Worm (Caenorhabditis elegans) whole organism, young adult: ENCODE results near the gene ZK353.9.

Experiments
- B0035.1 ChIP-seq: sonication (generic microtip); optimal IDR thresholded peaks from 2 replicates; lab custom pipeline; 2016; ENCODE audit warnings: missing genetic modification characterization, mild to moderate bottlenecking, missing compliant biosample characterization, missing genotype, missing genetic modification reagents
- B0336.3 ChIP-seq: fragments of 200-800 bp; sonication (Bioruptor generic); IDR thresholded peaks from 2 replicates; pipeline ENCODE4 v1.3.6; 2022; ENCODE audit warnings: missing genetic modification characterization, missing compliant biosample characterization
- C06A6.2 ChIP-seq: fragments of 200-800 bp; sonication (Bioruptor generic); conservative IDR thresholded peaks from 2 replicates; pipeline ENCODE4 v1.3.6; 2022; ENCODE audit warnings: missing genetic modification characterization, missing compliant biosample characterization
- C17E4.6 ChIP-seq: fragments of 200-800 bp; sonication (Bioruptor generic); IDR thresholded peaks from 2 replicates; pipeline ENCODE4 v1.3.6; 2022; ENCODE audit warnings: missing genetic modification reagents, missing genetic modification characterization, missing compliant biosample characterization
- F10E7.11 ChIP-seq: sonication (generic microtip); optimal IDR thresholded peaks from 2 replicates; lab custom pipeline; 2017; ENCODE audit warnings: mild to moderate bottlenecking, missing genetic modification characterization, moderate library complexity, missing compliant biosample characterization
- F22D6.2 ChIP-seq: sonication (generic microtip); optimal IDR thresholded peaks from 2 replicates; lab custom pipeline; 2016; ENCODE audit warnings: mild to moderate bottlenecking, missing genetic modification characterization, missing compliant biosample characterization
- F49E8.2 ChIP-seq: sonication (generic microtip); optimal IDR thresholded peaks from 3 replicates; lab custom pipeline; 2017; ENCODE audit warnings: missing genetic modification characterization, mild to moderate bottlenecking, missing compliant biosample characterization, antibody characterized with exemption, moderate library complexity; ENCODE audit not compliant: insufficient read depth
- F52B5.7 ChIP-seq: sonication (generic microtip); optimal IDR thresholded peaks from 2 replicates; lab custom pipeline; 2016; ENCODE audit warnings: mild to moderate bottlenecking, missing genetic modification characterization, missing compliant biosample characterization
- F55B11.4 ChIP-seq: sonication (generic microtip); optimal IDR thresholded peaks from 2 replicates; lab custom pipeline; 2016; ENCODE audit warnings: missing compliant biosample characterization, missing genetic modification characterization, borderline replicate concordance; ENCODE audit not compliant: insufficient read depth
- F57C9.4 ChIP-seq: sonication (generic microtip); optimal IDR thresholded peaks from 2 replicates; lab custom pipeline; 2017; ENCODE audit warnings: mild to moderate bottlenecking, missing genetic modification characterization, missing compliant biosample characterization
- T07F8.4 ChIP-seq: sonication (generic microtip); optimal IDR thresholded peaks from 2 replicates; lab custom pipeline; 2016; ENCODE audit warnings: mild to moderate bottlenecking, missing genetic modification characterization, moderate library complexity, missing compliant biosample characterization
- Y53G8AR.9 ChIP-seq: fragments of 200-800 bp; sonication (Bioruptor generic); conservative IDR thresholded peaks from 2 replicates; pipeline ENCODE4 v1.3.6; 2022; ENCODE audit warnings: missing genetic modification reagents, missing genetic modification characterization, missing compliant biosample characterization
- ZK185.1 ChIP-seq: sonication (generic microtip); optimal IDR thresholded peaks from 2 replicates; lab custom pipeline; 2016; ENCODE audit warnings: mild to moderate bottlenecking, missing genetic modification characterization, missing compliant biosample characterization; ENCODE audit not compliant: poor library complexity, severe bottlenecking
- ama-1 ChIP-seq, 3 experiments: fragments of 150-350 bp in 1 of 3; sonication (generic microtip) in 2 of 3; optimal IDR thresholded peaks; 2 replicates each; lab custom pipeline; 2014 to 2018; ENCODE audit warnings: missing biosample characterization in 2 of 3, missing genetic modification characterization in 2 of 3, missing genetic modification reagents in 2 of 3
- athp-1 ChIP-seq: sonication (generic microtip); optimal IDR thresholded peaks from 2 replicates; lab custom pipeline; 2017; ENCODE audit warnings: mild to moderate bottlenecking, missing genetic modification characterization, missing compliant biosample characterization
- attf-3 ChIP-seq: fragments of 200-800 bp; sonication (Bioruptor generic); conservative IDR thresholded peaks from 2 replicates; pipeline ENCODE4 v1.3.6; 2022; ENCODE audit warnings: missing genetic modification reagents, missing genetic modification characterization, missing compliant biosample characterization
- attf-6 ChIP-seq: fragments of 200-800 bp; sonication (Bioruptor generic); IDR thresholded peaks from 2 replicates; pipeline ENCODE4 v1.3.6; 2022; ENCODE audit warnings: missing genetic modification reagents, missing genetic modification characterization, missing compliant biosample characterization
- cebp-2 ChIP-seq: fragments of 200-800 bp; sonication (Bioruptor generic); IDR thresholded peaks from 2 replicates; pipeline ENCODE4 v1.3.6; 2022; ENCODE audit warnings: missing genetic modification characterization, missing compliant biosample characterization
- ceh-40 ChIP-seq: fragments of 200-800 bp; sonication (Bioruptor generic); IDR thresholded peaks from 2 replicates; pipeline ENCODE4 v1.3.6; 2022; ENCODE audit warnings: missing genetic modification characterization, missing compliant biosample characterization
- dpff-1 ChIP-seq: sonication (generic microtip); optimal IDR thresholded peaks from 2 replicates; lab custom pipeline; 2017; ENCODE audit warnings: mild to moderate bottlenecking, missing genetic modification characterization, missing compliant biosample characterization
- egl-18 ChIP-seq: fragments of 200-800 bp; sonication (Bioruptor generic); IDR thresholded peaks from 2 replicates; pipeline ENCODE4 v1.3.6; 2022; ENCODE audit warnings: missing genetic modification reagents, missing genetic modification characterization, missing compliant biosample characterization
- egl-44 ChIP-seq: fragments of 200-800 bp; sonication (Bioruptor generic); IDR thresholded peaks from 2 replicates; pipeline ENCODE4 v1.3.6; 2022; ENCODE audit warnings: missing genetic modification reagents, missing genetic modification characterization, missing compliant biosample characterization
- hlh-12 ChIP-seq: sonication (generic microtip); optimal IDR thresholded peaks from 2 replicates; lab custom pipeline; 2016; ENCODE audit warnings: missing genetic modification characterization, missing compliant biosample characterization
- hlh-26 ChIP-seq: fragments of 200-800 bp; sonication (Bioruptor generic); conservative IDR thresholded peaks from 2 replicates; pipeline ENCODE4 v1.3.6; 2022; ENCODE audit warnings: missing genetic modification reagents, missing genetic modification characterization, missing compliant biosample characterization
- hsf-1 ChIP-seq: fragments of 200-800 bp; sonication (Bioruptor generic); IDR thresholded peaks from 2 replicates; pipeline ENCODE4 v1.3.6; 2022; ENCODE audit warnings: missing genetic modification reagents, missing genetic modification characterization, missing compliant biosample characterization
- let-607 ChIP-seq, 2 experiments: fragments of 200-800 bp in 1 of 2; sonication (Bioruptor generic) in 1 of 2; sonication (generic microtip) in 1 of 2; optimal IDR thresholded peaks; 2 replicates each; lab custom pipeline; 2016 to 2018; ENCODE audit warnings: mild to moderate bottlenecking in 2 of 2, missing compliant biosample characterization in 2 of 2, missing genetic modification characterization in 2 of 2, moderate library complexity in 2 of 2, missing genotype in 1 of 2
- lin-26 ChIP-seq: fragments of 200-800 bp; sonication (Bioruptor generic); IDR thresholded peaks from 2 replicates; pipeline ENCODE4 v1.3.6; 2022; ENCODE audit warnings: missing genetic modification reagents, missing genetic modification characterization, missing compliant biosample characterization
- lin-35 ChIP-seq, 3 experiments: fragments of 150-350 bp in 2 of 3; sonication (generic microtip) in 1 of 3; optimal IDR thresholded peaks; 2 replicates each; lab custom pipeline; 2014 to 2018; ENCODE audit warnings: missing biosample characterization in 3 of 3, missing genetic modification characterization in 3 of 3, missing genetic modification reagents in 3 of 3
- lin-54 ChIP-seq: fragments of 200-800 bp; sonication (Bioruptor generic); optimal IDR thresholded peaks from 2 replicates; lab custom pipeline; 2018; ENCODE audit warnings: mild to moderate bottlenecking, missing genetic modification characterization, missing compliant biosample characterization
- lsy-27 ChIP-seq: sonication (generic microtip); optimal IDR thresholded peaks from 2 replicates; lab custom pipeline; 2017; ENCODE audit warnings: missing genetic modification characterization, mild to moderate bottlenecking, missing compliant biosample characterization, antibody characterized with exemption, missing genotype, borderline replicate concordance; ENCODE audit not compliant: insufficient read depth
- madf-3 ChIP-seq: fragments of 200-800 bp; sonication (Bioruptor generic); IDR thresholded peaks from 2 replicates; pipeline ENCODE4 v1.3.6; 2022; ENCODE audit warnings: missing genetic modification reagents, missing genetic modification characterization, missing compliant biosample characterization
- madf-8 ChIP-seq: fragments of 200-800 bp; sonication (Bioruptor generic); conservative IDR thresholded peaks from 2 replicates; pipeline ENCODE4 v1.3.6; 2022; ENCODE audit warnings: missing genetic modification reagents, missing genetic modification characterization, missing compliant biosample characterization
- repo-1 ChIP-seq: sonication (generic microtip); optimal IDR thresholded peaks from 2 replicates; lab custom pipeline; 2017; ENCODE audit warnings: mild to moderate bottlenecking, missing genetic modification characterization, missing compliant biosample characterization
- rpc-1 ChIP-seq, 2 experiments: fragments of 150-350 bp in 1 of 2; sonication (generic microtip) in 1 of 2; optimal IDR thresholded peaks; 2 replicates each; lab custom pipeline; 2014 to 2018; ENCODE audit warnings: missing biosample characterization in 1 of 2, missing genetic modification characterization in 1 of 2, missing genetic modification reagents in 1 of 2, missing genotype in 1 of 2
- sdz-38 ChIP-seq: sonication (generic microtip); optimal IDR thresholded peaks from 2 replicates; lab custom pipeline; 2016; ENCODE audit warnings: missing genotype, missing genetic modification characterization, missing compliant biosample characterization
- sea-2 ChIP-seq: fragments of 200-800 bp; sonication (Bioruptor generic); IDR thresholded peaks from 2 replicates; pipeline ENCODE4 v1.3.6; 2022; ENCODE audit warnings: missing genetic modification characterization, missing compliant biosample characterization
- snpc-1.3 ChIP-seq: sonication (generic microtip); optimal IDR thresholded peaks from 2 replicates; lab custom pipeline; 2017; ENCODE audit warnings: missing genetic modification characterization, mild to moderate bottlenecking, missing compliant biosample characterization, antibody characterized with exemption, moderate library complexity, missing genotype, missing genetic modification reagents; ENCODE audit not compliant: insufficient read depth
- snpc-3.4 ChIP-seq: sonication (generic microtip); optimal IDR thresholded peaks from 2 replicates; lab custom pipeline; 2017; ENCODE audit warnings: missing genetic modification characterization, mild to moderate bottlenecking, missing compliant biosample characterization, antibody characterized with exemption, moderate library complexity, missing genotype, missing genetic modification reagents
- snpc-4 ChIP-seq, 5 experiments: fragments of 150-350 bp in 1 of 5; sonication (generic microtip) in 4 of 5; optimal IDR thresholded peaks; 2 replicates each; lab custom pipeline; 2014 to 2018; ENCODE audit warnings: missing genetic modification characterization in 5 of 5, missing biosample characterization in 3 of 5, antibody characterized with exemption in 2 of 5, mild to moderate bottlenecking in 2 of 5, missing compliant biosample characterization in 2 of 5, missing genotype in 2 of 5, moderate library complexity in 2 of 5, missing genetic modification reagents in 1 of 5
- sptf-2 ChIP-seq: fragments of 200-800 bp; sonication (Bioruptor generic); optimal IDR thresholded peaks from 2 replicates; lab custom pipeline; 2018; ENCODE audit warnings: mild to moderate bottlenecking, missing genetic modification characterization, missing compliant biosample characterization
- tbp1 ChIP-seq: fragments of 200-800 bp; sonication (Bioruptor generic); optimal IDR thresholded peaks from 2 replicates; lab custom pipeline; 2018; ENCODE audit warnings: mild to moderate bottlenecking, missing genetic modification characterization, missing compliant biosample characterization
- zim-3 ChIP-seq: sonication (generic microtip); optimal IDR thresholded peaks from 2 replicates; lab custom pipeline; 2017; ENCODE audit warnings: mild to moderate bottlenecking, missing genetic modification characterization, moderate library complexity, missing compliant biosample characterization
- ztf-18 ChIP-seq: sonication (generic microtip); optimal IDR thresholded peaks from 2 replicates; lab custom pipeline; 2016; ENCODE audit warnings: missing genotype, mild to moderate bottlenecking, missing genetic modification characterization, missing compliant biosample characterization
- ztf-22 ChIP-seq: fragments of 200-800 bp; sonication (Bioruptor generic); optimal IDR thresholded peaks from 2 replicates; lab custom pipeline; 2018; ENCODE audit warnings: mild to moderate bottlenecking, missing genetic modification characterization, moderate library complexity, missing compliant biosample characterization
- ztf-25 ChIP-seq: fragments of 200-800 bp; sonication (Bioruptor generic); IDR thresholded peaks from 2 replicates; pipeline ENCODE4 v1.3.6; 2022; ENCODE audit warnings: missing genetic modification reagents, missing genetic modification characterization, missing compliant biosample characterization
- ztf-3 ChIP-seq: fragments of 200-800 bp; sonication (Bioruptor generic); optimal IDR thresholded peaks from 2 replicates; lab custom pipeline; 2018; ENCODE audit warnings: mild to moderate bottlenecking, missing genetic modification characterization, missing compliant biosample characterization

ZK353.9 gene

DNA sequence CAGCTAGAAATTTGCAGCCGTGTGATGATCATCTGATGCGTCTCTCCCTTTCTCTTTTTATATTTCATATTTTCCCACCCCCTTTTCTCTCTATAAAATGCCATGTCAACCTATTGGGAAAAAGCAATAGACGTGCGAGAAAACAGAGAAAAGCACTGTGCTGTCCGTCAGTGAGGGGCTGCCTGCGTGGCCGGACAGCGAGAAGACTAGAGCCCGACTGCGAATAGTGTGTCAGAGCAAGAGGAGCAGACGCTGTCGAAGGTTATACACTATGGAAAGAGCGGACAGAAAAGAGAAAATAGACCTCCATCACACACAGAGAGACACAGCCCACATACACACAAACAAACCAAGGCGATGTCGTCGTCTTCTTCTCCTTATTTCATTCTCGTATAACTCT, 15.8 kb downstream of the ZK353.9 start (continued):
- TF ChIP-seq let-607 (tag; optimal IDR thresholded peaks at IDR 0.05; lab: Kevin White, UChicago) (peak; percentile 90 to 92), F49E8.2 (tag; lab: Kevin White, UChicago) (no peak), madf-8 (no peak), attf-6 (GFP tag; lab: Robert Waterston, UW) (no peak), lin-26 (GFP tag; lab: Robert Waterston, UW) (peak; percentile 82), snpc-4 (GFP tag; optimal IDR thresholded peaks at IDR 0.05; lab: Kevin White, UChicago) (no peak), snpc-4 (tag; optimal IDR thresholded peaks at IDR 0.05; lab: Kevin White, UChicago) (peak; percentile 22 to 64 (median 59)), B0035.1 (no peak), F57C9.4 (tag; lab: Kevin White, UChicago) (no peak), Y53G8AR.9 (GFP tag; lab: Robert Waterston, UW) (no peak), F22D6.2 (tag; lab: Kevin White, UChicago) (peak; percentile 35), snpc-1.3 (tag; lab: Kevin White, UChicago) (no peak), egl-44 (peak; percentile 52; the same call in 1 of the 2 replicates), sdz-38 (tag; lab: Kevin White, UChicago) (no peak), ceh-40 (GFP tag; lab: Robert Waterston, UW) (no peak), T07F8.4 (tag; lab: Kevin White, UChicago) (no peak), B0336.3 (GFP tag; lab: Robert Waterston, UW) (peak; percentile 85), madf-3 (GFP tag; lab: Robert Waterston, UW) (no peak), ama-1 (optimal IDR thresholded peaks at IDR 0.05; lab: Kevin White, UChicago) (no peak), ama-1 (GFP tag; optimal IDR thresholded peaks at IDR 0.05; lab: Kevin White, UChicago) (no peak), hlh-26 (GFP tag; lab: Robert Waterston, UW) (no peak), dpff-1 (no peak), lin-54 (GFP tag; lab: Kevin White, UChicago) (peak; percentile 43), attf-3 (GFP tag; lab: Robert Waterston, UW) (peak; percentile 47; the same call in 1 of the 2 replicates), F55B11.4 (tag; lab: Kevin White, UChicago) (no peak), zim-3 (no peak), sea-2 (GFP tag; lab: Robert Waterston, UW) (no peak), tbp1 (GFP tag; lab: Kevin White, UChicago) (peak; percentile 47), athp-1 (tag; lab: Kevin White, UChicago) (no peak), ztf-3 (no peak), rpc-1 (optimal IDR thresholded peaks at IDR 0.05; lab: Kevin White, UChicago) (no peak), rpc-1 (tag; optimal IDR thresholded peaks at IDR 0.05; lab: Kevin White, UChicago) (no peak), sptf-2 (GFP tag; lab: Kevin White, UChicago) (no peak), repo-1 (tag; lab: Kevin White, UChicago) (peak; percentile 46), ztf-18 (peak; percentile 38), hsf-1 (GFP tag; lab: Robert Waterston, UW) (no peak), ztf-25 (no peak), C06A6.2 (GFP tag; lab: Robert Waterston, UW) (no peak; the same call in 1 of the 2 replicates), F52B5.7 (tag; lab: Kevin White, UChicago) (no peak), snpc-3.4 (tag; lab: Kevin White, UChicago) (no peak), ztf-22 (GFP tag; lab: Kevin White, UChicago) (no peak), F10E7.11 (tag; lab: Kevin White, UChicago) (no peak), C17E4.6 (GFP tag; lab: Robert Waterston, UW) (no peak), lin-35 (GFP tag; optimal IDR thresholded peaks at IDR 0.05; lab: Kevin White, UChicago) (peak in 1 of 3 experiments; percentile 27), ZK185.1 (tag; lab: Kevin White, UChicago) (peak; percentile 62), hlh-12 (tag; lab: Kevin White, UChicago) (no peak), lsy-27 (no peak), egl-18 (GFP tag; lab: Robert Waterston, UW) (no peak), cebp-2 (GFP tag; lab: Robert Waterston, UW) (no peak)
